Worm (Caenorhabditis elegans) whole organism, L4/young adult: ENCODE data around the gene C53D6.4.

ENCODE experiments used
- W03F9.2 ChIP-seq: fragments of 150-350 bp; optimal IDR thresholded peaks from 2 replicates; lab custom pipeline; 2014; ENCODE audit warnings: missing biosample characterization, missing genetic modification characterization
- dao-5 ChIP-seq: sonication (generic microtip); optimal IDR thresholded peaks from 2 replicates; lab custom pipeline; 2016; ENCODE audit warnings: missing genotype, missing genetic modification characterization, moderate library complexity, missing compliant biosample characterization
- him-1 ChIP-seq: sonication (generic microtip); optimal IDR thresholded peaks from 2 replicates; lab custom pipeline; 2016; ENCODE audit warnings: missing genotype, missing genetic modification reagents, missing genetic modification characterization, missing compliant biosample characterization

ce11 chrIV:9069703-9070102, 49.0 kb upstream of the C53D6.4 start, which contains the start of gene nhr-11:
- TF ChIP-seq him-1, result no peak
- no peak for TF ChIP-seq dao-5 (tag; lab: Kevin White, UChicago)
- TF ChIP-seq W03F9.2 (tag; lab: Kevin White, UChicago), result no peak
